In genomic region chr4:507252-508202, dm6 we compare ENCODE assay signal across 5 fruit fly cellular contexts.
TF ChIP-seq lines count a peak whose summit lies in the region.

No protein-coding gene starts in this region.

- no peak for TF ChIP-seq CTCF in whole organism, embryonic (GFP tag; optimal IDR thresholded peaks at IDR 0.05; lab: Kevin White, UChicago)

TF ChIP-seq in whole organism, 6 proteins besides CTCF, POLR2A, EP300 and RAD21:
- no peak for TF ChIP-seq usp (GFP tag; optimal IDR thresholded peaks at IDR 0.05; lab: Kevin White, UChicago)
- TF ChIP-seq Dll (optimal IDR thresholded peaks at IDR 0.05; lab: Kevin White, UChicago), result peak; percentile 63

TF ChIP-seq in whole organism, embryonic, 481 proteins besides CTCF, POLR2A, EP300 and RAD21 (continues in another document):
- TF ChIP-seq CG2712 (tag; optimal IDR thresholded peaks at IDR 0.05; lab: Kevin White, UChicago) (no peak), Bgb (GFP tag; IDR thresholded peaks at IDR 0.05; lab: Robert Waterston, UW; ENCODE audit: partially characterized antibody) (peak; percentile 41; the same call in 1 of the 2 replicates), her (GFP tag; optimal IDR thresholded peaks at IDR 0.05; lab: Kevin White, UChicago) (no peak), Chrac-16 (GFP tag; optimal IDR thresholded peaks at IDR 0.05; lab: Kevin White, UChicago) (no peak), NC2β (GFP tag; optimal IDR thresholded peaks at IDR 0.05; lab: Kevin White, UChicago) (no peak), Adf1 (GFP tag; IDR thresholded peaks at IDR 0.05; lab: Robert Waterston, UW) (peak; percentile 48; the same call in 1 of the 2 replicates), CG8478 (optimal IDR thresholded peaks at IDR 0.05; lab: Kevin White, UChicago) (no peak), vnd (GFP tag; IDR thresholded peaks at IDR 0.05; lab: Robert Waterston, UW; ENCODE audit: partially characterized antibody) (no peak), CG9932 (GFP tag; IDR thresholded peaks at IDR 0.05; lab: Robert Waterston, UW) (no peak), amos (GFP tag; IDR thresholded peaks at IDR 0.05; lab: Robert Waterston, UW; ENCODE audit: partially characterized antibody) (no peak), Trl (optimal IDR thresholded peaks at IDR 0.05; lab: Kevin White, UChicago) (peak; percentile 88 to 94), Trl (GFP tag; optimal IDR thresholded peaks at IDR 0.05; lab: Kevin White, UChicago) (no peak), CG1832 (GFP tag; optimal IDR thresholded peaks at IDR 0.05; lab: Kevin White, UChicago) (peak; percentile 85), yki (optimal IDR thresholded peaks at IDR 0.05; lab: Kevin White, UChicago) (peak; percentile 63), Nf-YC (tag; optimal IDR thresholded peaks at IDR 0.05; lab: Kevin White, UChicago) (peak; percentile 94), CG7745 (tag; optimal IDR thresholded peaks at IDR 0.05; lab: Kevin White, UChicago) (peak; percentile 99), CG6689 (GFP tag; IDR thresholded peaks at IDR 0.05; lab: Robert Waterston, UW) (peak; percentile 91), CG34224 (GFP tag; IDR thresholded peaks at IDR 0.05; lab: Robert Waterston, UW; ENCODE audit: partially characterized antibody) (peak; percentile 28; the same call in 2 of the 3 replicates), CG18764 (GFP tag; optimal IDR thresholded peaks at IDR 0.05; lab: Kevin White, UChicago) (no peak), B-H2 (GFP tag; optimal IDR thresholded peaks at IDR 0.05; lab: Kevin White, UChicago) (no peak), en (GFP tag; optimal IDR thresholded peaks at IDR 0.05; lab: Kevin White, UChicago) (no peak)

TF ChIP-seq in whole organism, prepupa, 60 proteins besides CTCF, POLR2A, EP300 and RAD21:
- no peak for TF ChIP-seq CG16779 (tag; optimal IDR thresholded peaks at IDR 0.05; lab: Kevin White, UChicago)
- peak; percentile 77 for TF ChIP-seq Eip78C (GFP tag; lab: Kevin White, UChicago)
- TF ChIP-seq Hr39 (GFP tag; optimal IDR thresholded peaks at IDR 0.05; lab: Kevin White, UChicago), result no peak
- TF ChIP-seq salr (GFP tag; optimal IDR thresholded peaks at IDR 0.05; lab: Kevin White, UChicago), result no peak
- TF ChIP-seq CG6854 (GFP tag; optimal IDR thresholded peaks at IDR 0.05; lab: Kevin White, UChicago), result peak; percentile 16
- peak; percentile 6 for TF ChIP-seq CG6808 (GFP tag; optimal IDR thresholded peaks at IDR 0.05; lab: Kevin White, UChicago)
- no peak; the same call in 2 of the 3 replicates for TF ChIP-seq CG6163 (GFP tag; IDR thresholded peaks at IDR 0.05; lab: Robert Waterston, UW)
- TF ChIP-seq Lpt (GFP tag; optimal IDR thresholded peaks at IDR 0.05; lab: Kevin White, UChicago), result no peak
- TF ChIP-seq topi (GFP tag; optimal IDR thresholded peaks at IDR 0.05; lab: Kevin White, UChicago), result no peak
- no peak for TF ChIP-seq esn (GFP tag; optimal IDR thresholded peaks at IDR 0.05; lab: Kevin White, UChicago)
- TF ChIP-seq ss (GFP tag; optimal IDR thresholded peaks at IDR 0.05; lab: Kevin White, UChicago), result peak in 1 of 2 experiments; percentile 13
- no peak for TF ChIP-seq svp (GFP tag; lab: Kevin White, UChicago)
- peak; percentile 30 for TF ChIP-seq dsx (GFP tag; optimal IDR thresholded peaks at IDR 0.05; lab: Kevin White, UChicago; ENCODE audit: poor library complexity, severe bottlenecking)
- TF ChIP-seq cyc (GFP tag; optimal IDR thresholded peaks at IDR 0.05; lab: Kevin White, UChicago), result no peak
- peak; percentile 44 for TF ChIP-seq fkh (GFP tag; optimal IDR thresholded peaks at IDR 0.05; lab: Kevin White, UChicago)
TF ChIP-seq in whole organism, prepupa: peak in this region for 6.

TF ChIP-seq in whole organism, pupa, 21 proteins besides CTCF, POLR2A, EP300 and RAD21:
- TF ChIP-seq CG13204 (GFP tag; optimal IDR thresholded peaks at IDR 0.05; lab: Kevin White, UChicago) (peak; percentile 14), EcR (GFP tag; optimal IDR thresholded peaks at IDR 0.05; lab: Kevin White, UChicago) (peak; percentile 31), Pif1B (GFP tag; optimal IDR thresholded peaks at IDR 0.05; lab: Kevin White, UChicago) (no peak)
TF ChIP-seq in whole organism, pupa: peak in this region for 2.

TF ChIP-seq in whole organism, wandering third instar larva, 38 proteins besides CTCF, POLR2A, EP300 and RAD21:
- TF ChIP-seq Mio (GFP tag; optimal IDR thresholded peaks at IDR 0.05; lab: Kevin White, UChicago) (no peak), HLH106 (tag; optimal IDR thresholded peaks at IDR 0.05; lab: Kevin White, UChicago) (no peak), Myc (optimal IDR thresholded peaks at IDR 0.05; lab: Kevin White, UChicago) (no peak), lola (GFP tag; optimal IDR thresholded peaks at IDR 0.05; lab: Kevin White, UChicago) (no peak), Vsx2 (GFP tag; optimal IDR thresholded peaks at IDR 0.05; lab: Kevin White, UChicago; ENCODE audit: partially characterized antibody) (peak; percentile 3), dl (GFP tag; optimal IDR thresholded peaks at IDR 0.05; lab: Kevin White, UChicago; ENCODE audit: insufficient read depth in 1 of 2, partially characterized antibody in 2 of 2) (peak in 1 of 2 experiments; percentile 28), Hr83 (GFP tag; optimal IDR thresholded peaks at IDR 0.05; lab: Kevin White, UChicago; ENCODE audit: poor library complexity, severe bottlenecking) (no peak), rgr (GFP tag; optimal IDR thresholded peaks at IDR 0.05; lab: Kevin White, UChicago) (no peak), dsf (GFP tag; optimal IDR thresholded peaks at IDR 0.05; lab: Kevin White, UChicago; ENCODE audit: borderline replicate concordance) (no peak), tai (GFP tag; optimal IDR thresholded peaks at IDR 0.05; lab: Kevin White, UChicago) (no peak), usp (GFP tag; optimal IDR thresholded peaks at IDR 0.05; lab: Kevin White, UChicago) (no peak), Sp1 (GFP tag; optimal IDR thresholded peaks at IDR 0.05; lab: Kevin White, UChicago) (no peak), GATAd (GFP tag; optimal IDR thresholded peaks at IDR 0.05; lab: Kevin White, UChicago) (no peak), psq (GFP tag; optimal IDR thresholded peaks at IDR 0.05; lab: Kevin White, UChicago) (peak; percentile 18), h (GFP tag; optimal IDR thresholded peaks at IDR 0.05; lab: Kevin White, UChicago) (no peak), br (GFP tag; optimal IDR thresholded peaks at IDR 0.05; lab: Kevin White, UChicago) (no peak), brk (GFP tag; optimal IDR thresholded peaks at IDR 0.05; lab: Kevin White, UChicago) (no peak), fru (GFP tag; optimal IDR thresholded peaks at IDR 0.05; lab: Kevin White, UChicago) (peak; percentile 43), N (GFP tag; optimal IDR thresholded peaks at IDR 0.05; lab: Kevin White, UChicago) (no peak), pan (optimal IDR thresholded peaks at IDR 0.05; lab: Kevin White, UChicago) (no peak), woc (GFP tag; optimal IDR thresholded peaks at IDR 0.05; lab: Kevin White, UChicago) (no peak), OdsH (GFP tag; optimal IDR thresholded peaks at IDR 0.05; lab: Kevin White, UChicago) (no peak), Dif (GFP tag; optimal IDR thresholded peaks at IDR 0.05; lab: Kevin White, UChicago; ENCODE audit: partially characterized antibody) (peak; percentile 44), jim (GFP tag; optimal IDR thresholded peaks at IDR 0.05; lab: Kevin White, UChicago) (no peak)
